Fruit fly (Drosophila melanogaster) whole organism, embryonic: ENCODE results near the gene CG31141.

Experiments used
- ATbp ChIP-seq: fragments of 200-800 bp; sonication (Bioruptor generic); optimal IDR thresholded peaks from 2 replicates; lab custom pipeline; 2017; ENCODE audit warnings: missing biosample characterization, mild to moderate bottlenecking, missing genetic modification characterization, missing genetic modification reagents
- Ada2b ChIP-seq: fragments of 200-800 bp; sonication (Bioruptor generic); IDR thresholded peaks from 2 replicates; pipeline ENCODE4 v1.3.6; 2022; ENCODE audit warnings: missing biosample characterization, missing genetic modification characterization
- Atf-2 ChIP-seq: fragments of 200-800 bp; sonication (Bioruptor generic); optimal IDR thresholded peaks from 2 replicates; lab custom pipeline; 2016; ENCODE audit warnings: missing biosample characterization, missing genetic modification characterization
- Bdp1 ChIP-seq: fragments of 200-800 bp; sonication (Bioruptor generic); optimal IDR thresholded peaks from 3 replicates; lab custom pipeline; 2016; ENCODE audit warnings: missing biosample characterization, missing genetic modification characterization
- CG1024 ChIP-seq: fragments of 200-800 bp; sonication (Bioruptor generic); IDR thresholded peaks from 2 replicates; pipeline ENCODE4 v1.3.6; 2022; ENCODE audit warnings: missing biosample characterization, missing genetic modification characterization
- CG11093 ChIP-seq: fragments of 200-800 bp; sonication (Bioruptor generic); IDR thresholded peaks from 3 replicates; pipeline ENCODE4 v1.3.6; 2022; ENCODE audit warnings: missing biosample characterization, missing genetic modification characterization
- CG11456 ChIP-seq: fragments of 200-800 bp; sonication (Bioruptor generic); IDR thresholded peaks from 3 replicates; pipeline ENCODE4 v1.3.6; 2022; ENCODE audit warnings: missing biosample characterization, missing genetic modification characterization
- CG12659 ChIP-seq: fragments of 200-800 bp; sonication (Bioruptor generic); optimal IDR thresholded peaks from 3 replicates; lab custom pipeline; 2017; ENCODE audit warnings: mild to moderate bottlenecking, missing biosample characterization, missing genetic modification reagents, missing genetic modification characterization
- CG13296 ChIP-seq: fragments of 200-800 bp; sonication (Bioruptor generic); optimal IDR thresholded peaks from 3 replicates; lab custom pipeline; 2018; ENCODE audit warnings: missing biosample characterization, mild to moderate bottlenecking, missing genetic modification characterization
- CG14710 ChIP-seq: fragments of 200-800 bp; sonication (Bioruptor generic); optimal IDR thresholded peaks from 3 replicates; lab custom pipeline; 2019; ENCODE audit warnings: missing biosample characterization, mild to moderate bottlenecking, missing genetic modification characterization, moderate library complexity
- CG15601 ChIP-seq: fragments of 200-800 bp; sonication (Bioruptor generic); optimal IDR thresholded peaks from 3 replicates; lab custom pipeline; 2019; ENCODE audit warnings: missing biosample characterization, mild to moderate bottlenecking, missing genetic modification characterization, moderate library complexity
- CG15696 ChIP-seq: fragments of 200-800 bp; sonication (Bioruptor generic); optimal IDR thresholded peaks from 2 replicates; lab custom pipeline; 2019; ENCODE audit warnings: missing biosample characterization, mild to moderate bottlenecking, missing genetic modification characterization, moderate library complexity
- CG2116 ChIP-seq: fragments of 200-800 bp; sonication (Bioruptor generic); optimal IDR thresholded peaks from 3 replicates; lab custom pipeline; 2018; ENCODE audit warnings: missing biosample characterization, mild to moderate bottlenecking, missing genetic modification characterization
- CG30020 ChIP-seq: fragments of 200-800 bp; optimal IDR thresholded peaks from 2 replicates; lab custom pipeline; 2019; ENCODE audit warnings: missing biosample characterization, mild to moderate bottlenecking, missing genetic modification characterization, moderate library complexity
- CG34224 ChIP-seq: fragments of 200-800 bp; sonication (Bioruptor generic); IDR thresholded peaks from 3 replicates; pipeline ENCODE4 v1.3.6; 2022; ENCODE audit warnings: missing biosample characterization, missing genetic modification characterization; ENCODE audit not compliant: partially characterized antibody
- CG34422 ChIP-seq: fragments of 200-800 bp; sonication (Bioruptor generic); IDR thresholded peaks from 3 replicates; pipeline ENCODE4 v1.3.6; 2022; ENCODE audit warnings: missing biosample characterization, missing genetic modification characterization
- CG42726 ChIP-seq: fragments of 200-800 bp; sonication (Bioruptor generic); IDR thresholded peaks from 2 replicates; pipeline ENCODE4 v1.3.6; 2022; ENCODE audit warnings: missing biosample characterization, missing genetic modification characterization; ENCODE audit not compliant: partially characterized antibody
- CG6791 ChIP-seq: fragments of 200-800 bp; sonication (Bioruptor generic); IDR thresholded peaks from 3 replicates; pipeline ENCODE4 v1.3.6; 2022; ENCODE audit warnings: missing biosample characterization, missing genetic modification characterization; ENCODE audit not compliant: partially characterized antibody
- CG8089 ChIP-seq: fragments of 200-800 bp; sonication (Bioruptor generic); optimal IDR thresholded peaks from 3 replicates; lab custom pipeline; 2016; ENCODE audit warnings: missing biosample characterization, missing genetic modification characterization
- CG9817 ChIP-seq: fragments of 200-800 bp; sonication (Bioruptor generic); optimal IDR thresholded peaks from 2 replicates; lab custom pipeline; 2018; ENCODE audit warnings: missing biosample characterization, mild to moderate bottlenecking, missing genetic modification characterization, moderate library complexity
- CG9932 ChIP-seq: fragments of 200-800 bp; sonication (Bioruptor generic); IDR thresholded peaks from 2 replicates; pipeline ENCODE4 v1.3.6; 2022; ENCODE audit warnings: missing biosample characterization, missing genetic modification characterization
- CHES-1-like ChIP-seq: fragments of 200-800 bp; sonication (Bioruptor generic); optimal IDR thresholded peaks from 2 replicates; lab custom pipeline; 2016; ENCODE audit warnings: missing biosample characterization, missing genetic modification characterization
- D ChIP-seq, 2 experiments: fragments of 200-800 bp in 1 of 2; fragments of >200 bp in 1 of 2; sonication (Bioruptor generic) in 1 of 2; optimal IDR thresholded peaks; 2 replicates in 1 of 2; 3 replicates in 1 of 2; lab custom pipeline; 2017; ENCODE audit warnings: mild to moderate bottlenecking in 1 of 2, missing biosample characterization in 1 of 2, missing genetic modification characterization in 1 of 2, missing genetic modification reagents in 1 of 2
- Doc2 ChIP-seq: fragments of 200-800 bp; sonication (Bioruptor generic); IDR thresholded peaks from 2 replicates; pipeline ENCODE4 v1.3.6; 2022; ENCODE audit warnings: missing biosample characterization, missing genetic modification characterization
- E2f1 ChIP-seq: fragments of 200-800 bp; sonication (Bioruptor generic); IDR thresholded peaks from 2 replicates; pipeline ENCODE4 v1.3.6; 2022; ENCODE audit warnings: missing biosample characterization, missing genetic modification characterization
- Hsf ChIP-seq: fragments of 200-800 bp; sonication (Bioruptor generic); optimal IDR thresholded peaks from 3 replicates; lab custom pipeline; 2016; ENCODE audit warnings: missing biosample characterization, missing genetic modification characterization
- Kr ChIP-seq: fragments of 200-800 bp; sonication (Bioruptor generic); optimal IDR thresholded peaks from 2 replicates; lab custom pipeline; 2017; ENCODE audit warnings: missing biosample characterization, mild to moderate bottlenecking, missing genetic modification characterization
- Lhr ChIP-seq: fragments of 200-800 bp; sonication (Bioruptor generic); optimal IDR thresholded peaks from 3 replicates; lab custom pipeline; 2017; ENCODE audit warnings: mild to moderate bottlenecking, missing biosample characterization, missing genetic modification reagents, missing genetic modification characterization
- Lpt ChIP-seq: fragments of >200 bp; optimal IDR thresholded peaks from 2 replicates; lab custom pipeline; 2018; ENCODE audit warnings: missing biosample characterization, missing genetic modification characterization
- Med ChIP-seq: fragments of 200-800 bp; sonication (Bioruptor generic); peaks from one replicate; lab custom pipeline; 2016; ENCODE audit warnings: missing biosample characterization, missing genetic modification characterization, mild to moderate bottlenecking, inconsistent platforms, moderate library complexity
- Mes4 ChIP-seq: fragments of 200-800 bp; sonication (Bioruptor generic); optimal IDR thresholded peaks from 2 replicates; lab custom pipeline; 2016; ENCODE audit warnings: missing biosample characterization, missing genetic modification characterization
- Nf-YC ChIP-seq: fragments of 200-800 bp; optimal IDR thresholded peaks from 3 replicates; lab custom pipeline; 2019; ENCODE audit warnings: missing biosample characterization, mild to moderate bottlenecking, missing genetic modification characterization, moderate library complexity
- Side ChIP-seq: fragments of 200-800 bp; sonication (Bioruptor generic); optimal IDR thresholded peaks from 2 replicates; lab custom pipeline; 2016; ENCODE audit warnings: missing biosample characterization, missing genetic modification characterization
- Sry-δ ChIP-seq: fragments of 200-800 bp; sonication (Bioruptor generic); optimal IDR thresholded peaks from 2 replicates; lab custom pipeline; 2016; ENCODE audit warnings: missing biosample characterization, missing genetic modification characterization
- aop ChIP-seq: fragments of 200-800 bp; sonication (Bioruptor generic); IDR thresholded peaks from 2 replicates; pipeline ENCODE4 v1.3.6; 2022; ENCODE audit warnings: missing biosample characterization, missing genetic modification characterization
- bbx ChIP-seq: fragments of 200-800 bp; sonication (Bioruptor generic); IDR thresholded peaks from 2 replicates; pipeline ENCODE4 v1.3.6; 2022; ENCODE audit warnings: missing biosample characterization, missing genetic modification characterization; ENCODE audit not compliant: partially characterized antibody
- br ChIP-seq: fragments of >200 bp; optimal IDR thresholded peaks from 2 replicates; lab custom pipeline; 2017
- cato ChIP-seq: fragments of 200-800 bp; sonication (Bioruptor generic); optimal IDR thresholded peaks from 2 replicates; lab custom pipeline; 2016; ENCODE audit warnings: missing biosample characterization, missing genetic modification characterization, borderline replicate concordance
- dysf ChIP-seq: fragments of 200-800 bp; sonication (Bioruptor generic); IDR thresholded peaks from 3 replicates; pipeline ENCODE4 v1.3.6; 2022; ENCODE audit warnings: missing biosample characterization, missing genetic modification characterization
- eve ChIP-seq, 2 experiments: fragments of >200 bp; optimal IDR thresholded peaks; 2 replicates each; lab custom pipeline; 2017; ENCODE audit warnings: missing biosample characterization in 2 of 2, missing genetic modification characterization in 2 of 2
- hbn ChIP-seq: fragments of 200-800 bp; sonication (Bioruptor generic); IDR thresholded peaks from 2 replicates; pipeline ENCODE4 v1.3.6; 2022; ENCODE audit warnings: missing biosample characterization, missing genetic modification characterization; ENCODE audit not compliant: partially characterized antibody
- jumu ChIP-seq: fragments of 200-800 bp; sonication (Bioruptor generic); optimal IDR thresholded peaks from 3 replicates; lab custom pipeline; 2016; ENCODE audit warnings: missing biosample characterization, missing genetic modification characterization
- ken ChIP-seq: fragments of 200-800 bp; sonication (Bioruptor generic); IDR thresholded peaks from 3 replicates; pipeline ENCODE4 v1.3.6; 2022; ENCODE audit warnings: missing biosample characterization, missing genetic modification characterization
- nom ChIP-seq: fragments of 200-800 bp; sonication (Bioruptor generic); optimal IDR thresholded peaks from 2 replicates; lab custom pipeline; 2017; ENCODE audit warnings: missing biosample characterization, missing genetic modification characterization, mild to moderate bottlenecking, moderate library complexity, missing genetic modification reagents
- peb ChIP-seq: fragments of 200-800 bp; sonication (Bioruptor generic); IDR thresholded peaks from 2 replicates; pipeline ENCODE4 v1.3.6; 2022; ENCODE audit warnings: missing biosample characterization, missing genetic modification characterization
- sug ChIP-seq: fragments of 200-800 bp; optimal IDR thresholded peaks from 2 replicates; lab custom pipeline; 2019; ENCODE audit warnings: missing biosample characterization, mild to moderate bottlenecking, missing genetic modification characterization, moderate library complexity
- tgo ChIP-seq: fragments of 200-800 bp; sonication (Bioruptor generic); IDR thresholded peaks from 3 replicates; pipeline ENCODE4 v1.3.6; 2022; ENCODE audit warnings: missing biosample characterization, missing genetic modification characterization
- trh ChIP-seq: fragments of 200-800 bp; sonication (Bioruptor generic); optimal IDR thresholded peaks from 2 replicates; lab custom pipeline; 2016; ENCODE audit warnings: missing biosample characterization, missing genetic modification characterization
- unpg ChIP-seq: fragments of 200-800 bp; sonication (Bioruptor generic); optimal IDR thresholded peaks from 3 replicates; lab custom pipeline; 2018; ENCODE audit warnings: missing biosample characterization, mild to moderate bottlenecking, missing genetic modification characterization, moderate library complexity
- zf30C ChIP-seq: fragments of 200-800 bp; sonication (Bioruptor generic); optimal IDR thresholded peaks from 3 replicates; lab custom pipeline; 2018; ENCODE audit warnings: missing biosample characterization, mild to moderate bottlenecking, missing genetic modification characterization
- zfh1 ChIP-seq: fragments of 200-800 bp; sonication (Bioruptor generic); IDR thresholded peaks from 3 replicates; pipeline ENCODE4 v1.3.6; 2022; ENCODE audit warnings: missing biosample characterization, missing genetic modification characterization

The CG31141 gene

dm6 chr3R:23909347-23909862 is 13.7 kb upstream of the CG31141 start (continued):
- no peak for TF ChIP-seq CG9932
- no peak for TF ChIP-seq CG11456 (GFP tag; lab: Robert Waterston, UW)
- peak; percentile 22 for TF ChIP-seq Nf-YC (tag; lab: Kevin White, UChicago)
- no peak for TF ChIP-seq Atf-2 (GFP tag; lab: Kevin White, UChicago)
- no peak for TF ChIP-seq Kr
- no peak for TF ChIP-seq zf30C (GFP tag; lab: Kevin White, UChicago)
- peak; percentile 16 for TF ChIP-seq CG14710 (tag; lab: Kevin White, UChicago)
- TF ChIP-seq peb (GFP tag; lab: Robert Waterston, UW): no peak
- TF ChIP-seq hbn (GFP tag; lab: Robert Waterston, UW): no peak
- TF ChIP-seq CG6791 (GFP tag; lab: Robert Waterston, UW): no peak
- TF ChIP-seq D (optimal IDR thresholded peaks at IDR 0.05; lab: Kevin White, UChicago): no peak
- TF ChIP-seq D (GFP tag; optimal IDR thresholded peaks at IDR 0.05; lab: Kevin White, UChicago): peak; percentile 43
- no peak for TF ChIP-seq bbx (GFP tag; lab: Robert Waterston, UW)
- TF ChIP-seq Mes4: no peak
- no peak for TF ChIP-seq CG9817
- peak; percentile 31 for TF ChIP-seq nom
- no peak for TF ChIP-seq Side (GFP tag; lab: Kevin White, UChicago)
- TF ChIP-seq unpg (GFP tag; lab: Kevin White, UChicago): peak; percentile 17
- no peak for TF ChIP-seq CG34224 (GFP tag; lab: Robert Waterston, UW)
- TF ChIP-seq Doc2 (GFP tag; lab: Robert Waterston, UW): no peak
- TF ChIP-seq E2f1: no peak
- no peak for TF ChIP-seq CG42726
- TF ChIP-seq tgo (GFP tag; lab: Robert Waterston, UW): no peak
- TF ChIP-seq CG13296 (GFP tag; lab: Kevin White, UChicago): peak; percentile 83
- TF ChIP-seq trh (GFP tag; lab: Kevin White, UChicago): no peak
- peak; percentile 9 for TF ChIP-seq CHES-1-like
- no peak for TF ChIP-seq CG34422 (GFP tag; lab: Robert Waterston, UW)
- TF ChIP-seq CG30020 (tag; lab: Kevin White, UChicago): no peak
- TF ChIP-seq aop (GFP tag; lab: Robert Waterston, UW): no peak
- no peak for TF ChIP-seq sug
- no peak for TF ChIP-seq br
- TF ChIP-seq CG15696 (tag; lab: Kevin White, UChicago): no peak
- TF ChIP-seq Ada2b (GFP tag; lab: Robert Waterston, UW): no peak
- TF ChIP-seq CG15601 (tag; lab: Kevin White, UChicago): peak; percentile 47
- no peak for TF ChIP-seq ken
- no peak for TF ChIP-seq zfh1 (GFP tag; lab: Robert Waterston, UW)
- no peak for TF ChIP-seq Lhr (GFP tag; lab: Kevin White, UChicago)
- TF ChIP-seq dysf (GFP tag; lab: Robert Waterston, UW): no peak; the same call in 2 of the 3 replicates
- no peak for TF ChIP-seq CG1024 (GFP tag; lab: Robert Waterston, UW)
- peak; percentile 69 for TF ChIP-seq Med (GFP tag; lab: Kevin White, UChicago)
- peak; percentile 6 for TF ChIP-seq cato (GFP tag; lab: Kevin White, UChicago)
- TF ChIP-seq ATbp (GFP tag; lab: Kevin White, UChicago): peak; percentile 76
- TF ChIP-seq Hsf (GFP tag; lab: Kevin White, UChicago): no peak
- no peak for TF ChIP-seq Bdp1 (GFP tag; lab: Kevin White, UChicago)
- TF ChIP-seq CG12659 (GFP tag; lab: Kevin White, UChicago): peak; percentile 49
- no peak for TF ChIP-seq Sry-δ (GFP tag; lab: Kevin White, UChicago)
- TF ChIP-seq jumu: no peak
- no peak for TF ChIP-seq CG11093 (GFP tag; lab: Robert Waterston, UW)
- TF ChIP-seq Lpt (GFP tag; lab: Kevin White, UChicago): no peak
- TF ChIP-seq eve (GFP tag; optimal IDR thresholded peaks at IDR 0.05; lab: Kevin White, UChicago): no peak
- TF ChIP-seq CG8089 (GFP tag; lab: Kevin White, UChicago): no peak
- peak; percentile 10 for TF ChIP-seq CG2116 (GFP tag; lab: Kevin White, UChicago)
